Worm (Caenorhabditis elegans): ENCODE measurements around the gene T22C8.4.

T22C8.4 gene

DNA sequence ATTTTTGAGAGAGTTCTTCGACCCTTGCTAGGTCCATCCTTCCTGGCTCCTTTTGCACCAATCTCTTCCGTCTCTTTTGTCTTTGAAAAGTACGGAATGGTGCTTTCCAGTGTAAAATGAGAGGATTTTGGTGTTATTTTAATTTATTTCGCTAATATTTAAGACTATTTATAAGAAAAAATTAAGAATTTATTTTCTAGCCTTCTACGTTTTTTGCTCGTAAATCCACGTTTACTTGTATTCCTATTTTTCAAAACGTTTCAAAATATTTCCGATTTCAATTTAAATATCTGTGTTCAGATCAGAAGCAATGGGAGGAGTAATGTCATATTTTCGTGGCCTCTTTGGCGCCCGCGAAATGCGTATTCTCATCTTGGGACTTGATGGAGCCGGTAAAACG is 41.6 kb downstream of the T22C8.4 start, which contains the start of gene arl-1:
Gene arl-1, plus strand, starts transcription at position 301 of the 400 bp plus-strand sequence.
- TF ChIP-seq him-1 (tag; optimal IDR thresholded peaks at IDR 0.05) (no peak), W03F9.2 (tag; optimal IDR thresholded peaks at IDR 0.05) (no peak)

DNA sequence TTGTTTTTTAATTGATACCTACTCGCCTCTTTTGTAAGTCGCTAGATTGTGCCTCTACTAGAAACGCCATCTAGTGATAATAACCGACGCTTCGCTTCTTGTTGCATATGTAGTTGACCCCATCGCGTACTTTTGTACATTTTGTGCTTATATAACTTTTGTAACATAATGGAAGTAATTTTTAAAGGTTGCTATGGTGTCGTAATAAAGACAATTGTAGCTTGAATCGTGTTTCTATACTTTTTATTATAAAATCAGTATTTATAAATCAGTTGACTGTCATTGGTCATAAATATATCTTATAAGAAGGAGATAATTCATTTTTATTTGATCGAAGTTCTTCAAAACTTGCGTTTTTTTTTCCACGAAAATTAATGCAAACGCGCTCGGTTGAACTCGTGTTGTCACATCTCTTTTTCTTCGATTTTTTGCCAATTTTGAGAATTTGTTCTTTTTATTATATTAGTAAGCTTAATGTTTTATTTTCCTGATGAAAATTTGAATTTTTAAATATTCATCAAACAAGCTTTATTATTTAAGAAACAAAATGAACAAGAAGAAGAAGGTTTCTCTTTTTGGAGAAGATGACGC is 45.7 kb downstream of the T22C8.4 start, which contains the start of gene F54C9.9:
Gene F54C9.9, plus strand, starts transcription at position 541 of the 591 bp plus-strand sequence.
- TF ChIP-seq him-1 (tag; optimal IDR thresholded peaks at IDR 0.05) = no peak

DNA sequence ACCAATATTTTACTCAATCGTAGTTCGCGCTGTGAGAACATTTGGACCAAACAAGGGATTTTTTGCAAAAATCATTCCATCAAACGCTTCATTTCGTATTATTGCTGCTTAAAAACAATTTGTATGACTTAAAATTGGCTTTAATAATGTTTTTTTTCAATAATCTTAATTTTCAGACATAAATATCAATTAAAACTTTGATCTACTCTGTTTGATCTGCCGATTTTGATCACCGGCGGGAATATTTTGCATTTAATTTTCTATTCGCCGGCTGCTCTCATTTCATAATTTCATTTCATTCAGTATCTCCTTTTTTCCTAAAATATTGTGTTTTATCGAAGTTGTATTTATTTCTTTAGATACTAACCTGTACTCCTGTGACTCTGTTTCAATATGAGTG is 48.1 kb downstream of the T22C8.4 start, which contains the start of gene puf-5:
Gene puf-5, plus strand, starts transcription at position 358 of the 400 bp plus-strand sequence.
- no peak for TF ChIP-seq W03F9.2 (tag; optimal IDR thresholded peaks at IDR 0.05)
- no peak for TF ChIP-seq him-1 (tag; optimal IDR thresholded peaks at IDR 0.05)
- no peak for TF ChIP-seq dao-5 (tag; optimal IDR thresholded peaks at IDR 0.05)

DNA sequence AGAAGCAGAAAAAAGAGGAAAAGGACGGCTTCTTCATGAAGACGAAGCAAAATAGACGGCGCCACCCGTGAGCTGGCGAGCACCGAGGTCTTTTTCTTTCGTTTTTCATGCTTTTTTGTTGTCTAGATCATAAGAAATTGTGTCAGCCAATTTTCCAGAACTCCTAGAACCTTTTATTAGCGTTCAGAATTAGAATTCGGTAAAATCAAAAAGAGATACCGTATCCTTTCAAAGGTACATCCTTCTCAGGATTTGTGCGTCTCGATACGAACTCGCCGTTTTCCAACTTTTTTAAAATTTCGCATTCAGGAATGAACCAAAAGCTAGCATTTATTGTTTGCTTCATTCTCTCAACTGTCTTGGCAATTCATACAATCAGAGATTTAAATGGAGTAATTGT is 50.3 kb downstream of the T22C8.4 start, which contains the start of gene F54C9.7:
Gene F54C9.7, plus strand, starts transcription at position 301 of the 400 bp plus-strand sequence.
- TF ChIP-seq W03F9.2 (tag; optimal IDR thresholded peaks at IDR 0.05) = no peak
- TF ChIP-seq dao-5 (tag; optimal IDR thresholded peaks at IDR 0.05) = no peak
- no peak for TF ChIP-seq him-1 (tag; optimal IDR thresholded peaks at IDR 0.05)

Data from whole organism, L4/young adult.